Fruit fly (Drosophila melanogaster) whole organism, embryonic: ENCODE data around the gene MED14.

Experiments
- CG10565 ChIP-seq: fragments of 200-800 bp; sonication (Bioruptor generic); optimal IDR thresholded peaks from 3 replicates; lab custom pipeline; 2016; ENCODE audit warnings: missing biosample characterization, mild to moderate bottlenecking, missing genetic modification characterization
- CG12155 ChIP-seq: fragments of 200-800 bp; sonication (Bioruptor generic); optimal IDR thresholded peaks from 3 replicates; lab custom pipeline; 2016; ENCODE audit warnings: missing biosample characterization, missing genetic modification characterization
- CG12236 ChIP-seq: fragments of 200-800 bp; sonication (Bioruptor generic); optimal IDR thresholded peaks from 2 replicates; lab custom pipeline; 2016; ENCODE audit warnings: missing biosample characterization, missing genetic modification characterization
- CG12942 ChIP-seq: fragments of 200-800 bp; sonication (Bioruptor generic); optimal IDR thresholded peaks from 3 replicates; lab custom pipeline; 2016; ENCODE audit warnings: missing biosample characterization, missing genetic modification characterization
- CG13287 ChIP-seq: fragments of 200-800 bp; sonication (Bioruptor generic); IDR thresholded peaks from 2 replicates; pipeline ENCODE4 v1.3.6; 2022; ENCODE audit warnings: missing biosample characterization, missing genetic modification characterization; ENCODE audit not compliant: partially characterized antibody
- CG13424 ChIP-seq: fragments of 200-800 bp; sonication (Bioruptor generic); optimal IDR thresholded peaks from 2 replicates; lab custom pipeline; 2019; ENCODE audit warnings: missing biosample characterization, mild to moderate bottlenecking, missing genetic modification characterization, moderate library complexity
- CG13624 ChIP-seq: fragments of 200-800 bp; sonication (Bioruptor generic); optimal IDR thresholded peaks from 2 replicates; lab custom pipeline; 2016; ENCODE audit warnings: missing biosample characterization, missing genetic modification characterization
- CG15479 ChIP-seq: fragments of 200-800 bp; sonication (Bioruptor generic); optimal IDR thresholded peaks from 3 replicates; lab custom pipeline; 2019; ENCODE audit warnings: missing biosample characterization, mild to moderate bottlenecking, missing genetic modification characterization, moderate library complexity
- CG17568 ChIP-seq: fragments of 200-800 bp; sonication (Bioruptor generic); optimal IDR thresholded peaks from 2 replicates; lab custom pipeline; 2018; ENCODE audit warnings: missing biosample characterization, mild to moderate bottlenecking, missing genetic modification characterization, moderate library complexity
- CG18619 ChIP-seq: fragments of 200-800 bp; sonication (Bioruptor generic); optimal IDR thresholded peaks from 3 replicates; lab custom pipeline; 2017; ENCODE audit warnings: missing biosample characterization, mild to moderate bottlenecking, missing genetic modification characterization
- CG2712 ChIP-seq: fragments of 200-800 bp; optimal IDR thresholded peaks from 3 replicates; lab custom pipeline; 2019; ENCODE audit warnings: missing biosample characterization, mild to moderate bottlenecking, missing genetic modification characterization, moderate library complexity
- CG30020 ChIP-seq: fragments of 200-800 bp; optimal IDR thresholded peaks from 2 replicates; lab custom pipeline; 2019; ENCODE audit warnings: missing biosample characterization, mild to moderate bottlenecking, missing genetic modification characterization, moderate library complexity
- CG3726 ChIP-seq: fragments of 200-800 bp; sonication (Bioruptor generic); IDR thresholded peaks from 3 replicates; pipeline ENCODE4, ENCODE4 v1.3.6; 2022; ENCODE audit warnings: missing biosample characterization, missing genetic modification characterization
- CG8089 ChIP-seq: fragments of 200-800 bp; sonication (Bioruptor generic); optimal IDR thresholded peaks from 3 replicates; lab custom pipeline; 2016; ENCODE audit warnings: missing biosample characterization, missing genetic modification characterization
- CG8290 ChIP-seq, 3 experiments: fragments of 200-800 bp; sonication (Bioruptor generic); optimal IDR thresholded peaks; 2 replicates each; lab custom pipeline; 2016 to 2019; ENCODE audit warnings: missing biosample characterization in 3 of 3, missing genetic modification characterization in 3 of 3, mild to moderate bottlenecking in 2 of 3, moderate library complexity in 1 of 3
- CG8359 ChIP-seq: fragments of 200-800 bp; sonication (Bioruptor generic); optimal IDR thresholded peaks from 2 replicates; lab custom pipeline; 2017; ENCODE audit warnings: missing biosample characterization, mild to moderate bottlenecking, missing genetic modification characterization, borderline replicate concordance
- CG9609 ChIP-seq: fragments of 200-800 bp; sonication (Bioruptor generic); optimal IDR thresholded peaks from 3 replicates; lab custom pipeline; 2016; ENCODE audit warnings: missing biosample characterization, missing genetic modification characterization
- CG9727 ChIP-seq: fragments of 200-800 bp; sonication (Bioruptor generic); optimal IDR thresholded peaks from 3 replicates; lab custom pipeline; 2017; ENCODE audit warnings: missing biosample characterization, mild to moderate bottlenecking, missing genetic modification characterization
- Camta ChIP-seq: fragments of 200-800 bp; sonication (Bioruptor generic); optimal IDR thresholded peaks from 2 replicates; lab custom pipeline; 2016; ENCODE audit warnings: missing biosample characterization, missing genetic modification characterization
- Dip3 ChIP-seq: fragments of 200-800 bp; sonication (Bioruptor generic); optimal IDR thresholded peaks from 3 replicates; lab custom pipeline; 2016; ENCODE audit warnings: missing biosample characterization, missing genetic modification characterization
- Drgx ChIP-seq: fragments of 200-800 bp; sonication (Bioruptor generic); IDR thresholded peaks from 2 replicates; pipeline ENCODE4 v1.3.6; 2022; ENCODE audit warnings: missing biosample characterization, missing genetic modification characterization
- E2f2 ChIP-seq: fragments of 200-800 bp; sonication (Bioruptor generic); IDR thresholded peaks from 2 replicates; pipeline ENCODE4 v1.3.6; 2022; ENCODE audit warnings: missing biosample characterization, missing genetic modification characterization
- ERR ChIP-seq: fragments of 200-800 bp; sonication (Bioruptor generic); optimal IDR thresholded peaks from 2 replicates; lab custom pipeline; 2016; ENCODE audit warnings: missing biosample characterization, missing genetic modification characterization
- Fer2 ChIP-seq: fragments of 200-800 bp; sonication (Bioruptor generic); optimal IDR thresholded peaks from 2 replicates; lab custom pipeline; 2018; ENCODE audit warnings: missing biosample characterization, mild to moderate bottlenecking, missing genetic modification characterization, moderate library complexity
- GATAe ChIP-seq: fragments of 200-800 bp; sonication (Bioruptor generic); conservative IDR thresholded peaks from 2 replicates; pipeline ENCODE4 v1.3.6; 2022; ENCODE audit warnings: missing biosample characterization, missing genetic modification characterization
- Gug ChIP-seq: fragments of 200-800 bp; sonication (Bioruptor generic); IDR thresholded peaks from 4 replicates; pipeline ENCODE4 v1.3.6; 2022; ENCODE audit warnings: missing biosample characterization, missing genetic modification characterization
- H15 ChIP-seq: fragments of 200-800 bp; sonication (Bioruptor generic); IDR thresholded peaks from 3 replicates; pipeline ENCODE4 v1.3.6; 2022; ENCODE audit warnings: missing biosample characterization, missing genetic modification characterization
- HmgZ ChIP-seq: fragments of 200-800 bp; sonication (Bioruptor generic); optimal IDR thresholded peaks from 2 replicates; lab custom pipeline; 2018; ENCODE audit warnings: missing biosample characterization, mild to moderate bottlenecking, missing genetic modification characterization
- Hmr ChIP-seq: fragments of 200-800 bp; sonication (Bioruptor generic); optimal IDR thresholded peaks from 3 replicates; lab custom pipeline; 2017; ENCODE audit warnings: mild to moderate bottlenecking, missing biosample characterization, missing genetic modification reagents, missing genetic modification characterization
- Max ChIP-seq: fragments of 200-800 bp; sonication (Bioruptor generic); optimal IDR thresholded peaks from 2 replicates; lab custom pipeline; 2016; ENCODE audit warnings: missing biosample characterization, mild to moderate bottlenecking, missing genetic modification characterization
- NfI ChIP-seq: fragments of 200-800 bp; sonication (Bioruptor generic); optimal IDR thresholded peaks from 3 replicates; lab custom pipeline; 2018; ENCODE audit warnings: missing biosample characterization, mild to moderate bottlenecking, missing genetic modification characterization, moderate library complexity
- Rx ChIP-seq: fragments of 200-800 bp; sonication (Bioruptor generic); IDR thresholded peaks from 2 replicates; pipeline ENCODE4 v1.3.6; 2022; ENCODE audit warnings: missing biosample characterization, missing genetic modification characterization
- ab ChIP-seq: fragments of 200-800 bp; sonication (Bioruptor generic); optimal IDR thresholded peaks from 2 replicates; lab custom pipeline; 2016; ENCODE audit warnings: missing biosample characterization, missing genetic modification characterization
- bab2 ChIP-seq: fragments of 200-800 bp; sonication (Bioruptor generic); optimal IDR thresholded peaks from 2 replicates; lab custom pipeline; 2016; ENCODE audit warnings: missing biosample characterization, missing genetic modification characterization
- chm ChIP-seq: fragments of 200-800 bp; sonication (Bioruptor generic); IDR thresholded peaks from 2 replicates; pipeline ENCODE4 v1.3.6; 2022; ENCODE audit warnings: missing biosample characterization, missing genetic modification characterization
- gt ChIP-seq: fragments of 200-800 bp; sonication (Bioruptor generic); IDR thresholded peaks from 2 replicates; pipeline ENCODE4 v1.3.6; 2022; ENCODE audit warnings: missing biosample characterization, missing genetic modification characterization
- inv ChIP-seq: fragments of 200-800 bp; sonication (Bioruptor generic); IDR thresholded peaks from 2 replicates; pipeline ENCODE4 v1.3.6; 2022; ENCODE audit warnings: missing biosample characterization, missing genetic modification characterization; ENCODE audit not compliant: partially characterized antibody
- kah ChIP-seq: fragments of 200-800 bp; sonication (Bioruptor generic); optimal IDR thresholded peaks from 2 replicates; lab custom pipeline; 2018; ENCODE audit warnings: missing biosample characterization, mild to moderate bottlenecking, missing genetic modification characterization
- kni ChIP-seq: fragments of 200-800 bp; sonication (Bioruptor generic); optimal IDR thresholded peaks from 3 replicates; lab custom pipeline; 2017; ENCODE audit warnings: mild to moderate bottlenecking, missing biosample characterization, missing genetic modification reagents, missing genetic modification characterization
- otp ChIP-seq: fragments of 200-800 bp; sonication (Bioruptor generic); IDR thresholded peaks from 3 replicates; pipeline ENCODE4, ENCODE4 v1.3.6; 2022; ENCODE audit warnings: missing biosample characterization, missing genetic modification characterization
- run ChIP-seq: fragments of 200-800 bp; sonication (Bioruptor generic); optimal IDR thresholded peaks from 3 replicates; lab custom pipeline; 2018; ENCODE audit warnings: missing biosample characterization, mild to moderate bottlenecking, missing genetic modification characterization
- shn ChIP-seq: fragments of 200-800 bp; sonication (Bioruptor generic); optimal IDR thresholded peaks from 3 replicates; lab custom pipeline; 2016; ENCODE audit warnings: missing biosample characterization, missing genetic modification characterization
- stwl ChIP-seq: fragments of 200-800 bp; sonication (Bioruptor generic); optimal IDR thresholded peaks from 3 replicates; lab custom pipeline; 2018; ENCODE audit warnings: missing biosample characterization, mild to moderate bottlenecking, missing genetic modification characterization, moderate library complexity
- tin ChIP-seq: fragments of 200-800 bp; sonication (Bioruptor generic); optimal IDR thresholded peaks from 3 replicates; lab custom pipeline; 2016; ENCODE audit warnings: missing biosample characterization, missing genetic modification characterization
- tll ChIP-seq, 2 experiments: fragments of 200-800 bp in 1 of 2; fragments of >200 bp in 1 of 2; sonication (Bioruptor generic) in 1 of 2; optimal IDR thresholded peaks; 2 replicates each; lab custom pipeline; 2017 to 2019; ENCODE audit warnings: missing biosample characterization in 2 of 2, missing genetic modification characterization in 2 of 2, mild to moderate bottlenecking in 1 of 2, moderate library complexity in 1 of 2
- trh ChIP-seq: fragments of 200-800 bp; sonication (Bioruptor generic); optimal IDR thresholded peaks from 2 replicates; lab custom pipeline; 2016; ENCODE audit warnings: missing biosample characterization, missing genetic modification characterization
- wor ChIP-seq: fragments of 200-800 bp; sonication (Bioruptor generic); IDR thresholded peaks from 2 replicates; pipeline ENCODE4 v1.3.6; 2022; ENCODE audit warnings: missing biosample characterization, missing genetic modification characterization
- yki ChIP-seq: fragments of >200 bp; optimal IDR thresholded peaks from 3 replicates; lab custom pipeline; 2018

Gene MED14

dm6 chr3L:633272-634254, 40.5 kb downstream of the MED14 start (continued):
- peak; percentile 39 for TF ChIP-seq CG30020 (tag; lab: Kevin White, UChicago)
- TF ChIP-seq CG10565 (GFP tag; lab: Kevin White, UChicago): peak; percentile 58
- TF ChIP-seq CG15479 (GFP tag; lab: Kevin White, UChicago): no peak
- TF ChIP-seq CG9727: peak; percentile 84
- TF ChIP-seq Max (GFP tag; lab: Kevin White, UChicago): peak; percentile 63
- TF ChIP-seq H15 (GFP tag; lab: Robert Waterston, UW): peak; percentile 83
- peak; percentile 87 for TF ChIP-seq shn (GFP tag; lab: Kevin White, UChicago)
- TF ChIP-seq trh (GFP tag; lab: Kevin White, UChicago): peak; percentile 65
- TF ChIP-seq NfI (GFP tag; lab: Kevin White, UChicago): peak; percentile 76
- no peak for TF ChIP-seq tll (GFP tag; optimal IDR thresholded peaks at IDR 0.05; lab: Kevin White, UChicago)
- peak; percentile 50 for TF ChIP-seq CG17568 (GFP tag; lab: Kevin White, UChicago)
- peak; percentile 23 for TF ChIP-seq Hmr (GFP tag; lab: Kevin White, UChicago)
- TF ChIP-seq ERR (GFP tag; lab: Kevin White, UChicago): peak; percentile 12
- TF ChIP-seq chm (GFP tag; lab: Robert Waterston, UW): peak; percentile 51
- peak; percentile 78 for TF ChIP-seq CG8359
- TF ChIP-seq Rx (GFP tag; lab: Robert Waterston, UW): peak; percentile 81
- TF ChIP-seq stwl (tag; lab: Kevin White, UChicago): peak; percentile 39
- TF ChIP-seq E2f2: peak; percentile 59; the same call in 1 of the 2 replicates
- peak; percentile 14 for TF ChIP-seq Dip3 (GFP tag; lab: Kevin White, UChicago)
- peak; percentile 75 for TF ChIP-seq kah
- peak; percentile 87 for TF ChIP-seq wor (GFP tag; lab: Robert Waterston, UW)
- TF ChIP-seq Fer2 (tag; lab: Kevin White, UChicago): no peak
- peak; percentile 89 for TF ChIP-seq bab2 (GFP tag; lab: Kevin White, UChicago)
- TF ChIP-seq CG18619 (GFP tag; lab: Kevin White, UChicago): peak; percentile 77
- no peak for TF ChIP-seq inv
- peak; percentile 74 for TF ChIP-seq Camta (GFP tag; lab: Kevin White, UChicago)
- peak; percentile 91 for TF ChIP-seq CG2712 (tag; lab: Kevin White, UChicago)
- TF ChIP-seq CG12155 (GFP tag; lab: Kevin White, UChicago): peak; percentile 52
- peak; percentile 59 for TF ChIP-seq run (tag; lab: Kevin White, UChicago)
- peak; percentile 50 for TF ChIP-seq CG8290 (GFP tag; optimal IDR thresholded peaks at IDR 0.05; lab: Kevin White, UChicago)
- TF ChIP-seq CG8290 (tag; optimal IDR thresholded peaks at IDR 0.05; lab: Kevin White, UChicago): peak; percentile 29 to 50
- no peak for TF ChIP-seq GATAe (GFP tag; lab: Robert Waterston, UW)
- TF ChIP-seq ab: peak; percentile 28
- TF ChIP-seq HmgZ (tag; lab: Kevin White, UChicago): peak; percentile 24
- peak; percentile 77; the same call in 1 of the 3 replicates for TF ChIP-seq CG3726
- TF ChIP-seq tin: peak; percentile 77
- TF ChIP-seq CG12942 (GFP tag; lab: Kevin White, UChicago): peak; percentile 80
- peak; percentile 87 for TF ChIP-seq Drgx
- peak; percentile 85 for TF ChIP-seq CG8089 (GFP tag; lab: Kevin White, UChicago)
- peak; percentile 82 for TF ChIP-seq CG12236 (GFP tag; lab: Kevin White, UChicago)
- no peak for TF ChIP-seq CG13287 (GFP tag; lab: Robert Waterston, UW)
- peak; percentile 84 for TF ChIP-seq gt
- peak; percentile 85 for TF ChIP-seq CG13424 (tag; lab: Kevin White, UChicago)
- TF ChIP-seq CG9609 (GFP tag; lab: Kevin White, UChicago): peak; percentile 83
- no peak for TF ChIP-seq yki (lab: Kevin White, UChicago)
- TF ChIP-seq kni (GFP tag; lab: Kevin White, UChicago): peak; percentile 72
- TF ChIP-seq Gug (GFP tag; lab: Robert Waterston, UW): peak; percentile 81; the same call in 3 of the 4 replicates
- TF ChIP-seq otp (GFP tag; lab: Robert Waterston, UW): peak; percentile 93
- TF ChIP-seq CG13624 (GFP tag; lab: Kevin White, UChicago): peak; percentile 46
